Worm (Caenorhabditis elegans) whole organism, young adult: Measurements from ENCODE around the gene ttbk-2.1.

Source experiments
- B0336.3 ChIP-seq: fragments of 200-800 bp; sonication (Bioruptor generic); IDR thresholded peaks from 2 replicates; pipeline ENCODE4 v1.3.6; 2022; ENCODE audit warnings: missing genetic modification characterization, missing compliant biosample characterization
- C17E4.6 ChIP-seq: fragments of 200-800 bp; sonication (Bioruptor generic); IDR thresholded peaks from 2 replicates; pipeline ENCODE4 v1.3.6; 2022; ENCODE audit warnings: missing genetic modification reagents, missing genetic modification characterization, missing compliant biosample characterization
- F33H1.4 ChIP-seq: fragments of 200-800 bp; sonication (Bioruptor generic); IDR thresholded peaks from 2 replicates; pipeline ENCODE4 v1.3.6; 2022; ENCODE audit warnings: missing genetic modification reagents, missing genetic modification characterization, missing compliant biosample characterization
- F49E8.2 ChIP-seq: sonication (generic microtip); optimal IDR thresholded peaks from 3 replicates; lab custom pipeline; 2017; ENCODE audit warnings: missing genetic modification characterization, mild to moderate bottlenecking, missing compliant biosample characterization, antibody characterized with exemption, moderate library complexity; ENCODE audit not compliant: insufficient read depth
- F52B5.7 ChIP-seq: sonication (generic microtip); optimal IDR thresholded peaks from 2 replicates; lab custom pipeline; 2016; ENCODE audit warnings: mild to moderate bottlenecking, missing genetic modification characterization, missing compliant biosample characterization
- F55B11.4 ChIP-seq: sonication (generic microtip); optimal IDR thresholded peaks from 2 replicates; lab custom pipeline; 2016; ENCODE audit warnings: missing compliant biosample characterization, missing genetic modification characterization, borderline replicate concordance; ENCODE audit not compliant: insufficient read depth
- F57C9.4 ChIP-seq: sonication (generic microtip); optimal IDR thresholded peaks from 2 replicates; lab custom pipeline; 2017; ENCODE audit warnings: mild to moderate bottlenecking, missing genetic modification characterization, missing compliant biosample characterization
- Y53F4B.3 ChIP-seq: fragments of 200-800 bp; sonication (Bioruptor generic); IDR thresholded peaks from 2 replicates; pipeline ENCODE4 v1.3.6; 2022; ENCODE audit warnings: missing genetic modification reagents, missing genetic modification characterization, missing compliant biosample characterization
- Y79H2A.3 ChIP-seq: fragments of 200-800 bp; sonication (Bioruptor generic); conservative IDR thresholded peaks from 2 replicates; pipeline ENCODE4 v1.3.6; 2022; ENCODE audit warnings: missing genetic modification reagents, missing genetic modification characterization, missing compliant biosample characterization
- Y95B8A.8 ChIP-seq: fragments of 200-800 bp; sonication (Bioruptor generic); IDR thresholded peaks from 2 replicates; pipeline ENCODE4 v1.3.6; 2022; ENCODE audit warnings: missing genetic modification reagents, missing genetic modification characterization, missing compliant biosample characterization
- cebp-1 ChIP-seq, 2 experiments: fragments of 200-800 bp in 1 of 2; sonication (Bioruptor generic) in 1 of 2; sonication (generic microtip) in 1 of 2; IDR thresholded peaks in 1 of 2; optimal IDR thresholded peaks in 1 of 2; 2 replicates each; pipeline versions ENCODE4 v1.3.6 to Lab custom; 2017 to 2022; ENCODE audit warnings: missing compliant biosample characterization in 2 of 2, missing genetic modification characterization in 2 of 2, mild to moderate bottlenecking in 1 of 2, missing genetic modification reagents in 1 of 2, moderate library complexity in 1 of 2
- dox-1 ChIP-seq: fragments of 200-800 bp; sonication (Bioruptor generic); IDR thresholded peaks from 2 replicates; pipeline ENCODE4 v1.3.6; 2022; ENCODE audit warnings: missing genetic modification reagents, missing genetic modification characterization, missing compliant biosample characterization
- efl-1 ChIP-seq: fragments of 150-350 bp; optimal IDR thresholded peaks from 2 replicates; lab custom pipeline; 2014; ENCODE audit warnings: missing biosample characterization, missing genetic modification reagents, missing genetic modification characterization
- egrh-3 ChIP-seq: fragments of 200-800 bp; sonication (Bioruptor generic); IDR thresholded peaks from 2 replicates; pipeline ENCODE4 v1.3.6; 2022; ENCODE audit warnings: missing genetic modification reagents, missing genetic modification characterization, missing compliant biosample characterization
- ekl-4 ChIP-seq: fragments of 200-800 bp; sonication (Bioruptor generic); IDR thresholded peaks from 2 replicates; pipeline ENCODE4 v1.3.6; 2022; ENCODE audit warnings: missing genetic modification reagents, missing genetic modification characterization, missing compliant biosample characterization
- hlh-26 ChIP-seq: fragments of 200-800 bp; sonication (Bioruptor generic); conservative IDR thresholded peaks from 2 replicates; pipeline ENCODE4 v1.3.6; 2022; ENCODE audit warnings: missing genetic modification reagents, missing genetic modification characterization, missing compliant biosample characterization
- lag-1 ChIP-seq: fragments of 200-800 bp; sonication (Bioruptor generic); IDR thresholded peaks from 2 replicates; pipeline ENCODE4 v1.3.6; 2022; ENCODE audit warnings: missing genetic modification reagents, missing genetic modification characterization, missing compliant biosample characterization
- lir-1 ChIP-seq: fragments of 200-800 bp; sonication (Bioruptor generic); conservative IDR thresholded peaks from 2 replicates; pipeline ENCODE4 v1.3.6; 2022; ENCODE audit warnings: missing genetic modification reagents, missing genetic modification characterization, missing compliant biosample characterization
- lsl-1 ChIP-seq: fragments of 200-800 bp; sonication (Bioruptor generic); optimal IDR thresholded peaks from 2 replicates; lab custom pipeline; 2018; ENCODE audit warnings: mild to moderate bottlenecking, missing genetic modification characterization, moderate library complexity, missing compliant biosample characterization
- madf-10 ChIP-seq: sonication (generic microtip); optimal IDR thresholded peaks from 2 replicates; lab custom pipeline; 2016; ENCODE audit warnings: mild to moderate bottlenecking, missing genetic modification characterization, missing compliant biosample characterization
- madf-6 ChIP-seq: fragments of 200-800 bp; sonication (Bioruptor generic); IDR thresholded peaks from 2 replicates; pipeline ENCODE4 v1.3.6; 2022; ENCODE audit warnings: missing genetic modification reagents, missing genetic modification characterization, missing compliant biosample characterization
- madf-8 ChIP-seq: fragments of 200-800 bp; sonication (Bioruptor generic); conservative IDR thresholded peaks from 2 replicates; pipeline ENCODE4 v1.3.6; 2022; ENCODE audit warnings: missing genetic modification reagents, missing genetic modification characterization, missing compliant biosample characterization
- mxl-1 ChIP-seq: sonication (generic microtip); optimal IDR thresholded peaks from 2 replicates; lab custom pipeline; 2016; ENCODE audit warnings: missing genetic modification characterization, missing compliant biosample characterization
- nhr-179 ChIP-seq: sonication (generic microtip); optimal IDR thresholded peaks from 2 replicates; lab custom pipeline; 2016; ENCODE audit warnings: mild to moderate bottlenecking, missing genetic modification characterization, missing compliant biosample characterization
- nhr-90 ChIP-seq: sonication (generic microtip); optimal IDR thresholded peaks from 2 replicates; lab custom pipeline; 2016; ENCODE audit warnings: missing genotype, mild to moderate bottlenecking, missing genetic modification characterization, missing compliant biosample characterization
- rpc-1 ChIP-seq, 2 experiments: fragments of 150-350 bp in 1 of 2; sonication (generic microtip) in 1 of 2; optimal IDR thresholded peaks; 2 replicates each; lab custom pipeline; 2014 to 2018; ENCODE audit warnings: missing biosample characterization in 1 of 2, missing genetic modification characterization in 1 of 2, missing genetic modification reagents in 1 of 2, missing genotype in 1 of 2
- snpc-4 ChIP-seq, 5 experiments: fragments of 150-350 bp in 1 of 5; sonication (generic microtip) in 4 of 5; optimal IDR thresholded peaks; 2 replicates each; lab custom pipeline; 2014 to 2018; ENCODE audit warnings: missing genetic modification characterization in 5 of 5, missing biosample characterization in 3 of 5, antibody characterized with exemption in 2 of 5, mild to moderate bottlenecking in 2 of 5, missing compliant biosample characterization in 2 of 5, missing genotype in 2 of 5, moderate library complexity in 2 of 5, missing genetic modification reagents in 1 of 5
- xnd-1 ChIP-seq: sonication (generic microtip); optimal IDR thresholded peaks from 2 replicates; lab custom pipeline; 2016; ENCODE audit warnings: missing genotype, missing genetic modification reagents, missing genetic modification characterization, missing compliant biosample characterization
- ztf-28 ChIP-seq: fragments of 200-800 bp; sonication (Bioruptor generic); IDR thresholded peaks from 2 replicates; pipeline ENCODE4 v1.3.6; 2022; ENCODE audit warnings: missing genetic modification reagents, missing genetic modification characterization, missing compliant biosample characterization
- ztf-3 ChIP-seq: fragments of 200-800 bp; sonication (Bioruptor generic); optimal IDR thresholded peaks from 2 replicates; lab custom pipeline; 2018; ENCODE audit warnings: mild to moderate bottlenecking, missing genetic modification characterization, missing compliant biosample characterization

ttbk-2.1 gene

ce11 chrIV:5274123-5274581 is 15.7 kb downstream of the ttbk-2.1 start, which contains the start of gene slfl-4:
Gene slfl-4 (plus strand): TSS chrIV:5274531.
- TF ChIP-seq madf-8 = peak; percentile 59
- TF ChIP-seq ztf-3 = no peak
- peak; percentile 52; the same call in 1 of the 2 replicates for TF ChIP-seq madf-6
- TF ChIP-seq xnd-1 (tag; lab: Kevin White, UChicago) = peak; percentile 31
- peak; percentile 80 for TF ChIP-seq lsl-1 (GFP tag; lab: Kevin White, UChicago)
- peak; percentile 33 for TF ChIP-seq efl-1 (GFP tag; lab: Kevin White, UChicago)
- no peak for TF ChIP-seq snpc-4 (GFP tag; optimal IDR thresholded peaks at IDR 0.05; lab: Kevin White, UChicago)
- peak in 3 of 4 experiments; percentile 72 to 74 (median 73) for TF ChIP-seq snpc-4 (tag; optimal IDR thresholded peaks at IDR 0.05; lab: Kevin White, UChicago)
- TF ChIP-seq F33H1.4 (GFP tag; lab: Robert Waterston, UW) = peak; percentile 78
- no peak for TF ChIP-seq nhr-90

DNA sequence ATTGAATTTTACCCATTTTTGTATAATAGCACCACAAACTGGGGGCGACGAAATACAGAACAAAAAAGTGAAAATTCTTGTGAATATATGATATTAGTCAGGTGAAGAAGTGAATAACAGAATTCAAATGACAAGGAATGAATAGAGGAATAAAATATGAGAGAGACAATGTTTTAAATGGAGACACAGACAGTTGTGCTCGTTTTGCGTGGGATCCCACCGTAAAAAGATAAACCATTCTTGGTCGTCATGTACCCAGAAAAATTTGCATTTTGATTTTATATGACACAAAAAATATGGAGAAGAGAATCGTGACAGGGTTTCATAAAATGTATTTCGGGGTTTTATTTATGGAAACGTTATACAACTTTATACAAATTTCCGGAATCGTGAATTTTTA is 19.3 kb downstream of the ttbk-2.1 start, which contains the start of gene F36H12.17:
F36H12.17 (minus strand) TSS at position 101 of the 400 bp plus-strand sequence.
- TF ChIP-seq madf-10 (no peak), lag-1 (GFP tag; lab: Robert Waterston, UW) (no peak), C17E4.6 (GFP tag; lab: Robert Waterston, UW) (no peak), cebp-1 (GFP tag; IDR thresholded peaks at IDR 0.05; lab: Robert Waterston, UW) (no peak), cebp-1 (tag; optimal IDR thresholded peaks at IDR 0.05; lab: Kevin White, UChicago) (no peak), F49E8.2 (no peak), ztf-28 (GFP tag; lab: Robert Waterston, UW) (no peak), lir-1 (GFP tag; lab: Robert Waterston, UW) (no peak), hlh-26 (GFP tag; lab: Robert Waterston, UW) (no peak), rpc-1 (optimal IDR thresholded peaks at IDR 0.05; lab: Kevin White, UChicago) (no peak), rpc-1 (tag; optimal IDR thresholded peaks at IDR 0.05; lab: Kevin White, UChicago) (no peak), B0336.3 (no peak), nhr-179 (tag; lab: Kevin White, UChicago) (no peak)
- TF ChIP-seq, all 124 proteins: peak for 0

DNA sequence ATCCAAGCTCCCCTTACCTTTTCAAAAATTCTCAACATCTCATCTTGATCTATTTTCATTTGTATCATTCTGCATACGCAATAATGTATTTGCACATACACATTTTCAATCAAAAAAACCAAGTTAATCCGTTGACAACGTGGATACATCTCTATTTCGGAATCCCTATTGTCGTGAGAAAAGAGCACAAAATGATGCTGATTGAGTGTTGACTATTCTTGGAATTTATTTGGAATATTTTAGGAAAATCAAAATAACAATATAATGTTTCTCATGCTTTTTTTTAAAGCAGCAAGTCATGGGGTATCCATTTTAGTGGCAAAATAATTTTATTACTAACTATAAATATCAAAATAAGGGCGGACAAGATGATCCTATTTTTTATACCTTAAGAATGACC is 23.0 kb downstream of the ttbk-2.1 start:
- TF ChIP-seq Y53F4B.3 (GFP tag; lab: Robert Waterston, UW) (no peak), F57C9.4 (no peak), F52B5.7 (tag; lab: Kevin White, UChicago) (no peak), Y79H2A.3 (GFP tag; lab: Robert Waterston, UW) (no peak)

- TF ChIP-seq F55B11.4 (tag; lab: Kevin White, UChicago) = no peak
- TF ChIP-seq egrh-3 (GFP tag; lab: Robert Waterston, UW) = no peak
These were observed 28.7 kb downstream of the ttbk-2.1 start for ce11 chrIV:5287190-5287589.

ce11 chrIV:5288932-5289331 is 30.4 kb downstream of the ttbk-2.1 start:
- no peak for TF ChIP-seq B0336.3
- TF ChIP-seq ekl-4 (GFP tag; lab: Robert Waterston, UW) = no peak
- TF ChIP-seq Y95B8A.8 (GFP tag; lab: Robert Waterston, UW) = no peak
- no peak for TF ChIP-seq dox-1 (GFP tag; lab: Robert Waterston, UW)
- TF ChIP-seq mxl-1 (tag; lab: Kevin White, UChicago) = no peak
- TF ChIP-seq hlh-26 (GFP tag; lab: Robert Waterston, UW) = no peak
